Fruit fly (Drosophila melanogaster) whole organism, embryonic: ENCODE results near the gene CG13481.
A peak's percentile ranks its signal among the peaks of the same experiment; 100 is the strongest.

Source experiments
- Antp ChIP-seq: fragments of 200-800 bp; sonication (Bioruptor generic); optimal IDR thresholded peaks from 3 replicates; lab custom pipeline; 2016; ENCODE audit warnings: missing biosample characterization, missing genetic modification characterization
- B-H2 ChIP-seq: fragments of 200-800 bp; sonication (Bioruptor generic); optimal IDR thresholded peaks from 2 replicates; lab custom pipeline; 2018; ENCODE audit warnings: missing biosample characterization, mild to moderate bottlenecking, missing genetic modification characterization
- CG10209 ChIP-seq: fragments of 200-800 bp; sonication (Bioruptor generic); optimal IDR thresholded peaks from 3 replicates; lab custom pipeline; 2017; ENCODE audit warnings: missing biosample characterization, mild to moderate bottlenecking, missing genetic modification characterization, missing genetic modification reagents
- CG10321 ChIP-seq: fragments of 200-800 bp; sonication (Bioruptor generic); IDR thresholded peaks from 2 replicates; pipeline ENCODE4 v1.3.6; 2022; ENCODE audit warnings: missing biosample characterization, missing genetic modification characterization
- CG13775 ChIP-seq: fragments of 200-800 bp; sonication (Bioruptor generic); optimal IDR thresholded peaks from 3 replicates; lab custom pipeline; 2017; ENCODE audit warnings: missing biosample characterization, mild to moderate bottlenecking, missing genetic modification characterization
- CG14014 ChIP-seq: fragments of 200-800 bp; sonication (Bioruptor generic); IDR thresholded peaks from 2 replicates; pipeline ENCODE4 v1.3.6; 2022; ENCODE audit warnings: missing biosample characterization, missing genetic modification characterization
- CG14710 ChIP-seq: fragments of 200-800 bp; sonication (Bioruptor generic); optimal IDR thresholded peaks from 3 replicates; lab custom pipeline; 2019; ENCODE audit warnings: missing biosample characterization, mild to moderate bottlenecking, missing genetic modification characterization, moderate library complexity
- CG15601 ChIP-seq: fragments of 200-800 bp; sonication (Bioruptor generic); optimal IDR thresholded peaks from 3 replicates; lab custom pipeline; 2019; ENCODE audit warnings: missing biosample characterization, mild to moderate bottlenecking, missing genetic modification characterization, moderate library complexity
- CG1602 ChIP-seq: fragments of 200-800 bp; sonication (Bioruptor generic); optimal IDR thresholded peaks from 3 replicates; lab custom pipeline; 2016; ENCODE audit warnings: missing biosample characterization, missing genetic modification characterization
- CG33213 ChIP-seq: fragments of 200-800 bp; sonication (Bioruptor generic); optimal IDR thresholded peaks from 3 replicates; lab custom pipeline; 2016; ENCODE audit warnings: missing biosample characterization, missing genetic modification characterization
- CG3838 ChIP-seq: fragments of 200-800 bp; sonication (Bioruptor generic); optimal IDR thresholded peaks from 3 replicates; lab custom pipeline; 2016; ENCODE audit warnings: missing biosample characterization, missing genetic modification characterization
- CG7271 ChIP-seq: fragments of 200-800 bp; sonication (Bioruptor generic); optimal IDR thresholded peaks from 2 replicates; lab custom pipeline; 2018; ENCODE audit warnings: missing biosample characterization, mild to moderate bottlenecking, missing genetic modification characterization, moderate library complexity
- CG7928 ChIP-seq: fragments of 200-800 bp; sonication (Bioruptor generic); optimal IDR thresholded peaks from 2 replicates; lab custom pipeline; 2017; ENCODE audit warnings: missing biosample characterization, mild to moderate bottlenecking, missing genetic modification characterization
- CG8290 ChIP-seq, 3 experiments: fragments of 200-800 bp; sonication (Bioruptor generic); optimal IDR thresholded peaks; 2 replicates each; lab custom pipeline; 2016 to 2019; ENCODE audit warnings: missing biosample characterization in 3 of 3, missing genetic modification characterization in 3 of 3, mild to moderate bottlenecking in 2 of 3, moderate library complexity in 1 of 3
- CG8478 ChIP-seq: fragments of >200 bp; optimal IDR thresholded peaks from 2 replicates; lab custom pipeline; 2018
- D ChIP-seq, 2 experiments: fragments of 200-800 bp in 1 of 2; fragments of >200 bp in 1 of 2; sonication (Bioruptor generic) in 1 of 2; optimal IDR thresholded peaks; 2 replicates in 1 of 2; 3 replicates in 1 of 2; lab custom pipeline; 2017; ENCODE audit warnings: mild to moderate bottlenecking in 1 of 2, missing biosample characterization in 1 of 2, missing genetic modification characterization in 1 of 2, missing genetic modification reagents in 1 of 2
- Dll ChIP-seq: fragments of 200-800 bp; sonication (Bioruptor generic); IDR thresholded peaks from 4 replicates; pipeline ENCODE4 v1.3.6; 2022; ENCODE audit warnings: missing biosample characterization, missing genetic modification characterization; ENCODE audit not compliant: partially characterized antibody
- Doc3 ChIP-seq: fragments of 200-800 bp; sonication (Bioruptor generic); IDR thresholded peaks from 3 replicates; pipeline ENCODE4 v1.3.6; 2022; ENCODE audit warnings: missing biosample characterization, missing genetic modification characterization; ENCODE audit not compliant: partially characterized antibody
- E2f2 ChIP-seq: fragments of 200-800 bp; sonication (Bioruptor generic); IDR thresholded peaks from 2 replicates; pipeline ENCODE4 v1.3.6; 2022; ENCODE audit warnings: missing biosample characterization, missing genetic modification characterization
- Eip74EF ChIP-seq, 2 experiments: fragments of 200-800 bp in 1 of 2; fragments of >200 bp in 1 of 2; sonication (Bioruptor generic) in 1 of 2; optimal IDR thresholded peaks; 2 replicates each; lab custom pipeline; 2017 to 2019; ENCODE audit warnings: missing biosample characterization in 2 of 2, missing genetic modification characterization in 2 of 2, mild to moderate bottlenecking in 1 of 2, moderate library complexity in 1 of 2
- Gug ChIP-seq: fragments of 200-800 bp; sonication (Bioruptor generic); IDR thresholded peaks from 4 replicates; pipeline ENCODE4 v1.3.6; 2022; ENCODE audit warnings: missing biosample characterization, missing genetic modification characterization
- Hr39 ChIP-seq: fragments of >200 bp; optimal IDR thresholded peaks from 2 replicates; lab custom pipeline; 2017
- Lim3 ChIP-seq: fragments of 200-800 bp; sonication (Bioruptor generic); IDR thresholded peaks from 2 replicates; pipeline ENCODE4 v1.3.6; 2022; ENCODE audit warnings: missing biosample characterization, missing genetic modification characterization
- Myb ChIP-seq: fragments of 200-800 bp; sonication (Bioruptor generic); optimal IDR thresholded peaks from 2 replicates; lab custom pipeline; 2016; ENCODE audit warnings: missing biosample characterization, missing genetic modification characterization
- NFAT ChIP-seq: fragments of 200-800 bp; sonication (Bioruptor generic); IDR thresholded peaks from 2 replicates; pipeline ENCODE4 v1.3.6; 2022; ENCODE audit warnings: missing biosample characterization, missing genetic modification characterization
- Ravus ChIP-seq: fragments of 200-800 bp; sonication (Bioruptor generic); IDR thresholded peaks from 2 replicates; pipeline ENCODE4 v1.3.6; 2022; ENCODE audit warnings: missing biosample characterization, missing genetic modification characterization
- Sox102F ChIP-seq: fragments of 200-800 bp; sonication (Bioruptor generic); optimal IDR thresholded peaks from 2 replicates; lab custom pipeline; 2018; ENCODE audit warnings: missing biosample characterization, mild to moderate bottlenecking, missing genetic modification characterization, moderate library complexity
- Ssrp ChIP-seq: fragments of 200-800 bp; sonication (Bioruptor generic); optimal IDR thresholded peaks from 2 replicates; lab custom pipeline; 2018; ENCODE audit warnings: missing biosample characterization, mild to moderate bottlenecking, missing genetic modification characterization, moderate library complexity
- TFAM ChIP-seq: fragments of 200-800 bp; sonication (Bioruptor generic); optimal IDR thresholded peaks from 2 replicates; lab custom pipeline; 2017; ENCODE audit warnings: missing biosample characterization, missing genetic modification characterization, inconsistent platforms
- ash1 ChIP-seq: fragments of 200-800 bp; sonication (Bioruptor generic); optimal IDR thresholded peaks from 2 replicates; lab custom pipeline; 2018; ENCODE audit warnings: missing biosample characterization, mild to moderate bottlenecking, missing genetic modification characterization
- bbx ChIP-seq: fragments of 200-800 bp; sonication (Bioruptor generic); IDR thresholded peaks from 2 replicates; pipeline ENCODE4 v1.3.6; 2022; ENCODE audit warnings: missing biosample characterization, missing genetic modification characterization; ENCODE audit not compliant: partially characterized antibody
- bcd ChIP-seq: fragments of 200-800 bp; sonication (Bioruptor generic); optimal IDR thresholded peaks from 2 replicates; lab custom pipeline; 2017; ENCODE audit warnings: missing biosample characterization, mild to moderate bottlenecking, missing genetic modification characterization
- caup ChIP-seq: fragments of 200-800 bp; sonication (Bioruptor generic); optimal IDR thresholded peaks from 3 replicates; lab custom pipeline; 2017; ENCODE audit warnings: missing biosample characterization, mild to moderate bottlenecking, missing genetic modification characterization, moderate library complexity; ENCODE audit not compliant: severe bottlenecking
- da ChIP-seq: fragments of 200-800 bp; sonication (Bioruptor generic); optimal IDR thresholded peaks from 2 replicates; lab custom pipeline; 2016; ENCODE audit warnings: missing biosample characterization, missing genetic modification characterization
- dmrt11E ChIP-seq: fragments of 200-800 bp; sonication (Bioruptor generic); optimal IDR thresholded peaks from 3 replicates; lab custom pipeline; 2018; ENCODE audit warnings: missing biosample characterization, mild to moderate bottlenecking, missing genetic modification characterization, moderate library complexity
- dysf ChIP-seq: fragments of 200-800 bp; sonication (Bioruptor generic); IDR thresholded peaks from 3 replicates; pipeline ENCODE4 v1.3.6; 2022; ENCODE audit warnings: missing biosample characterization, missing genetic modification characterization
- ems ChIP-seq: fragments of 200-800 bp; sonication (Bioruptor generic); optimal IDR thresholded peaks from 3 replicates; lab custom pipeline; 2016; ENCODE audit warnings: missing biosample characterization, missing genetic modification characterization
- fd64A ChIP-seq: fragments of 200-800 bp; sonication (Bioruptor generic); optimal IDR thresholded peaks from 3 replicates; lab custom pipeline; 2018; ENCODE audit warnings: missing biosample characterization, mild to moderate bottlenecking, missing genetic modification characterization
- ken ChIP-seq: fragments of 200-800 bp; sonication (Bioruptor generic); IDR thresholded peaks from 3 replicates; pipeline ENCODE4 v1.3.6; 2022; ENCODE audit warnings: missing biosample characterization, missing genetic modification characterization
- luna ChIP-seq: fragments of 200-800 bp; sonication (Bioruptor generic); optimal IDR thresholded peaks from 2 replicates; lab custom pipeline; 2016; ENCODE audit warnings: missing biosample characterization, missing genetic modification characterization
- maf-S ChIP-seq: fragments of 200-800 bp; sonication (Bioruptor generic); optimal IDR thresholded peaks from 2 replicates; lab custom pipeline; 2016; ENCODE audit warnings: missing biosample characterization, missing genetic modification characterization
- mirr ChIP-seq: fragments of 200-800 bp; sonication (Bioruptor generic); optimal IDR thresholded peaks from 3 replicates; lab custom pipeline; 2018; ENCODE audit warnings: missing biosample characterization, mild to moderate bottlenecking, missing genetic modification characterization
- org-1 ChIP-seq: fragments of 200-800 bp; sonication (Bioruptor generic); optimal IDR thresholded peaks from 2 replicates; lab custom pipeline; 2017; ENCODE audit warnings: missing biosample characterization, missing genetic modification characterization
- repo ChIP-seq: fragments of 200-800 bp; sonication (Bioruptor generic); optimal IDR thresholded peaks from 2 replicates; lab custom pipeline; 2016; ENCODE audit warnings: missing biosample characterization, missing genetic modification characterization
- slou ChIP-seq: fragments of 200-800 bp; sonication (Bioruptor generic); optimal IDR thresholded peaks from 3 replicates; lab custom pipeline; 2016; ENCODE audit warnings: missing biosample characterization, missing genetic modification characterization
- stc ChIP-seq: fragments of 200-800 bp; sonication (Bioruptor generic); IDR thresholded peaks from 2 replicates; pipeline ENCODE4 v1.3.6; 2022; ENCODE audit warnings: missing biosample characterization, missing genetic modification characterization
- tll ChIP-seq, 2 experiments: fragments of 200-800 bp in 1 of 2; fragments of >200 bp in 1 of 2; sonication (Bioruptor generic) in 1 of 2; optimal IDR thresholded peaks; 2 replicates each; lab custom pipeline; 2017 to 2019; ENCODE audit warnings: missing biosample characterization in 2 of 2, missing genetic modification characterization in 2 of 2, mild to moderate bottlenecking in 1 of 2, moderate library complexity in 1 of 2
- trem ChIP-seq: fragments of 200-800 bp; optimal IDR thresholded peaks from 3 replicates; lab custom pipeline; 2019; ENCODE audit warnings: missing biosample characterization, mild to moderate bottlenecking, missing genetic modification characterization, moderate library complexity
- usp ChIP-seq: fragments of >200 bp; optimal IDR thresholded peaks from 2 replicates; lab custom pipeline; 2017; ENCODE audit warnings: missing biosample characterization, missing genetic modification characterization
- zf30C ChIP-seq: fragments of 200-800 bp; sonication (Bioruptor generic); optimal IDR thresholded peaks from 3 replicates; lab custom pipeline; 2018; ENCODE audit warnings: missing biosample characterization, mild to moderate bottlenecking, missing genetic modification characterization

The CG13481 gene

DNA sequence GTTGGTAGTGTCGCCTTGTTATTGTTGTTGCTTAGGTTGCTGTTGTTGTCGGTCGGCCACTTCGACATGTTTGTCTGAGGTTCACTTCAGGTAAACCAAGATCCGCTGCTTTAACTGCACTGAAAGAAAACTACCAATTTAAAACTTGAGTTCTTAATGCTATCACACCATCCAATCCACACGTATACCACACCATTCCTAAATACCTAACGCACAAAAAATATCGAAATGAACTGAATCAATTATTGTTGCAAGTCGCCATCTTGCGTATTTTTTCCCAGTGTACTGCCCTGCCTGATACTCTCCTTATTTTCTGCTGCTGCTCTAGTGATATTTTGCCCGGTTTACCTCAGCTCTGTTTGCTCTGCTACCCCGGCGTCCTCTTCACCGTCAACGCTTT lies 30.6 kb downstream of the CG13481 start (continued):
- TF ChIP-seq CG1602 (GFP tag; lab: Kevin White, UChicago) = peak; percentile 57
- peak; percentile 58 for TF ChIP-seq CG14710 (tag; lab: Kevin White, UChicago)
- peak; percentile 68; the same call in 2 of the 3 replicates for TF ChIP-seq ken (GFP tag; lab: Robert Waterston, UW)
- peak; percentile 58 for TF ChIP-seq repo (GFP tag; lab: Kevin White, UChicago)
- peak; percentile 27 for TF ChIP-seq CG7271
- no peak; the same call in 1 of the 2 replicates for TF ChIP-seq Ravus (GFP tag; lab: Robert Waterston, UW)
- TF ChIP-seq bbx (GFP tag; lab: Robert Waterston, UW) = no peak
- TF ChIP-seq dysf = peak; percentile 74
- peak; percentile 13; the same call in 1 of the 4 replicates for TF ChIP-seq Gug (GFP tag; lab: Robert Waterston, UW)
- TF ChIP-seq zf30C (GFP tag; lab: Kevin White, UChicago) = peak; percentile 43
- no peak for TF ChIP-seq fd64A (GFP tag; lab: Kevin White, UChicago)
- TF ChIP-seq TFAM (GFP tag; lab: Kevin White, UChicago) = no peak
- peak; percentile 36 for TF ChIP-seq CG13775 (GFP tag; lab: Kevin White, UChicago)
- no peak for TF ChIP-seq Doc3 (GFP tag; lab: Robert Waterston, UW)
- TF ChIP-seq CG8478 (lab: Kevin White, UChicago) = no peak
- no peak for TF ChIP-seq tll (GFP tag; optimal IDR thresholded peaks at IDR 0.05; lab: Kevin White, UChicago)
- TF ChIP-seq E2f2 (GFP tag; lab: Robert Waterston, UW) = peak; percentile 10; the same call in 1 of the 2 replicates
- peak; percentile 48 for TF ChIP-seq Ssrp (tag; lab: Kevin White, UChicago)
- peak; percentile 59 for TF ChIP-seq ems
- no peak for TF ChIP-seq B-H2 (GFP tag; lab: Kevin White, UChicago)
- TF ChIP-seq caup (GFP tag; lab: Kevin White, UChicago) = peak; percentile 47
- peak; percentile 55 for TF ChIP-seq dmrt11E (tag; lab: Kevin White, UChicago)
- 0 out of 2 replicates have a peak, but pooled peaks have one; percentile 27 for TF ChIP-seq CG14014 (GFP tag; lab: Robert Waterston, UW)
- TF ChIP-seq CG15601 (tag; lab: Kevin White, UChicago) = peak; percentile 21
- peak; percentile 28; the same call in 1 of the 2 replicates for TF ChIP-seq stc (GFP tag; lab: Robert Waterston, UW)
- TF ChIP-seq ash1 = no peak
- no peak for TF ChIP-seq slou (GFP tag; lab: Kevin White, UChicago)
- no peak for TF ChIP-seq mirr (GFP tag; lab: Kevin White, UChicago)
- peak; percentile 42 for TF ChIP-seq CG33213 (GFP tag; lab: Kevin White, UChicago)
- no peak for TF ChIP-seq D (optimal IDR thresholded peaks at IDR 0.05; lab: Kevin White, UChicago)
- peak; percentile 41 for TF ChIP-seq D (GFP tag; optimal IDR thresholded peaks at IDR 0.05; lab: Kevin White, UChicago)
- peak; percentile 60 for TF ChIP-seq bcd
- no peak for TF ChIP-seq CG10321 (GFP tag; lab: Robert Waterston, UW)
- no peak for TF ChIP-seq Hr39 (lab: Kevin White, UChicago)
- no peak for TF ChIP-seq da (GFP tag; lab: Kevin White, UChicago)
- TF ChIP-seq NFAT = no peak; the same call in 1 of the 2 replicates
- TF ChIP-seq Myb (GFP tag; lab: Kevin White, UChicago) = peak; percentile 53
- TF ChIP-seq Eip74EF (GFP tag; optimal IDR thresholded peaks at IDR 0.05; lab: Kevin White, UChicago) = no peak
- no peak for TF ChIP-seq Lim3 (GFP tag; lab: Robert Waterston, UW)
- TF ChIP-seq maf-S (GFP tag; lab: Kevin White, UChicago) = peak; percentile 43
- peak; percentile 80 for TF ChIP-seq Antp (GFP tag; lab: Kevin White, UChicago)
- TF ChIP-seq CG8290 (GFP tag; optimal IDR thresholded peaks at IDR 0.05; lab: Kevin White, UChicago) = no peak
- peak in 1 of 2 experiments; percentile 79 for TF ChIP-seq CG8290 (tag; optimal IDR thresholded peaks at IDR 0.05; lab: Kevin White, UChicago)
- no peak for TF ChIP-seq luna
- TF ChIP-seq org-1 (GFP tag; lab: Kevin White, UChicago) = peak; percentile 73
- TF ChIP-seq usp (GFP tag; lab: Kevin White, UChicago) = no peak
- TF ChIP-seq CG3838 = no peak
- no peak for TF ChIP-seq CG7928 (GFP tag; lab: Kevin White, UChicago)
- peak; percentile 39 for TF ChIP-seq CG10209 (GFP tag; lab: Kevin White, UChicago)
- TF ChIP-seq Dll (GFP tag; lab: Robert Waterston, UW) = no peak
- peak; percentile 28 for TF ChIP-seq trem
- TF ChIP-seq Sox102F (GFP tag; lab: Kevin White, UChicago) = peak; percentile 71
